Worm (Caenorhabditis elegans) whole organism, L1 larva: Measurements from ENCODE around the gene ptr-16.

Source experiments
- C16A3.4 ChIP-seq: fragments of 150-350 bp; optimal IDR thresholded peaks from 2 replicates; lab custom pipeline; 2014; ENCODE audit warnings: missing biosample characterization, missing genetic modification characterization
- alr-1 ChIP-seq: fragments of 200-800 bp; sonication (Bioruptor generic); optimal IDR thresholded peaks from 2 replicates; lab custom pipeline; 2018; ENCODE audit warnings: borderline replicate concordance, mild to moderate bottlenecking, missing genetic modification characterization, missing compliant biosample characterization
- blmp-1 ChIP-seq: fragments of 150-350 bp; optimal IDR thresholded peaks from 2 replicates; lab custom pipeline; 2014; ENCODE audit warnings: missing biosample characterization, missing genetic modification characterization
- ceh-63 ChIP-seq: fragments of 200-800 bp; sonication (Bioruptor generic); optimal IDR thresholded peaks from 2 replicates; lab custom pipeline; 2018; ENCODE audit warnings: mild to moderate bottlenecking, missing genetic modification characterization, missing compliant biosample characterization
- ceh-90 ChIP-seq: sonication (generic microtip); optimal IDR thresholded peaks from 2 replicates; lab custom pipeline; 2016; ENCODE audit warnings: missing genetic modification characterization, missing compliant biosample characterization
- dsc-1 ChIP-seq: sonication (generic microtip); optimal IDR thresholded peaks from 2 replicates; lab custom pipeline; 2016; ENCODE audit warnings: mild to moderate bottlenecking, missing genetic modification characterization, missing compliant biosample characterization
- egl-13 ChIP-seq: sonication (generic microtip); optimal IDR thresholded peaks from 2 replicates; lab custom pipeline; 2016; ENCODE audit warnings: missing genotype, missing genetic modification reagents, missing genetic modification characterization, missing compliant biosample characterization
- elt-2 ChIP-seq: sonication (generic microtip); optimal IDR thresholded peaks from 2 replicates; lab custom pipeline; 2016; ENCODE audit warnings: missing genetic modification characterization, mild to moderate bottlenecking, inconsistent platforms, missing compliant biosample characterization, missing genetic modification reagents
- elt-3 ChIP-seq, 6 experiments: fragments of 150-350 bp in 1 of 6; sonication (generic microtip); optimal IDR thresholded peaks; 2 replicates each; lab custom pipeline; 2017 to 2018; ENCODE audit warnings: missing biosample characterization in 6 of 6, missing genetic modification characterization in 6 of 6, inconsistent platforms in 1 of 6
- fkh-4 ChIP-seq: sonication (generic microtip); optimal IDR thresholded peaks from 2 replicates; lab custom pipeline; 2016; ENCODE audit warnings: missing compliant biosample characterization, missing genetic modification characterization, borderline replicate concordance
- fkh-8 ChIP-seq: sonication (generic microtip); optimal IDR thresholded peaks from 2 replicates; lab custom pipeline; 2016; ENCODE audit warnings: mild to moderate bottlenecking, missing genetic modification characterization, missing compliant biosample characterization
- grh-1 ChIP-seq: fragments of 200-800 bp; sonication (Bioruptor generic); IDR thresholded peaks from 2 replicates; pipeline ENCODE4 v1.3.6; 2022; ENCODE audit warnings: missing genetic modification reagents, missing genetic modification characterization, missing compliant biosample characterization
- hlh-17 ChIP-seq: fragments of 200-800 bp; sonication (Bioruptor generic); optimal IDR thresholded peaks from 2 replicates; lab custom pipeline; 2018; ENCODE audit warnings: missing genetic modification characterization, mild to moderate bottlenecking, missing compliant biosample characterization, moderate library complexity, borderline replicate concordance
- hlh-4 ChIP-seq: sonication (generic microtip); optimal IDR thresholded peaks from 2 replicates; lab custom pipeline; 2016; ENCODE audit warnings: mild to moderate bottlenecking, missing genetic modification characterization, missing compliant biosample characterization
- irx-1 ChIP-seq: sonication (generic microtip); optimal IDR thresholded peaks from 2 replicates; lab custom pipeline; 2016; ENCODE audit warnings: missing genetic modification characterization, missing compliant biosample characterization
- isw-1 ChIP-seq: fragments of 200-800 bp; sonication (Bioruptor generic); IDR thresholded peaks from 2 replicates; pipeline ENCODE4 v1.3.6; 2022; ENCODE audit warnings: missing genetic modification characterization, missing compliant biosample characterization
- jun-1 ChIP-seq: fragments of 150-350 bp; optimal IDR thresholded peaks from 2 replicates; lab custom pipeline; 2014; ENCODE audit warnings: missing biosample characterization, missing genetic modification reagents, missing genetic modification characterization
- lin-13 ChIP-seq: fragments of 150-350 bp; optimal IDR thresholded peaks from 2 replicates; lab custom pipeline; 2014; ENCODE audit warnings: missing biosample characterization, missing genetic modification reagents, missing genetic modification characterization
- lin-14 ChIP-seq: fragments of 200-800 bp; sonication (Bioruptor generic); optimal IDR thresholded peaks from 2 replicates; lab custom pipeline; 2018; ENCODE audit warnings: mild to moderate bottlenecking, missing genetic modification characterization, moderate library complexity, missing compliant biosample characterization
- lin-39 ChIP-seq: fragments of 150-350 bp; optimal IDR thresholded peaks from 2 replicates; lab custom pipeline; 2014; ENCODE audit warnings: missing biosample characterization, missing genetic modification reagents, missing genetic modification characterization
- mab-9 ChIP-seq: fragments of 200-800 bp; sonication (Bioruptor generic); IDR thresholded peaks from 2 replicates; pipeline ENCODE4 v1.3.6; 2022; ENCODE audit warnings: missing genetic modification reagents, missing genetic modification characterization, missing compliant biosample characterization
- mdl-1 ChIP-seq, 2 experiments: fragments of 150-350 bp; optimal IDR thresholded peaks; 2 replicates each; lab custom pipeline; 2014 to 2017; ENCODE audit warnings: missing biosample characterization in 2 of 2, missing genetic modification characterization in 2 of 2, inconsistent platforms in 1 of 2
- mef-2 ChIP-seq: fragments of 150-350 bp; optimal IDR thresholded peaks from 2 replicates; lab custom pipeline; 2014; ENCODE audit warnings: missing biosample characterization, missing genetic modification characterization
- nhr-11 ChIP-seq: fragments of 150-350 bp; optimal IDR thresholded peaks from 2 replicates; lab custom pipeline; 2014; ENCODE audit warnings: missing biosample characterization, missing genetic modification characterization
- nhr-12 ChIP-seq: sonication (generic microtip); optimal IDR thresholded peaks from 2 replicates; lab custom pipeline; 2017; ENCODE audit warnings: missing biosample characterization, missing genetic modification characterization
- nhr-19 ChIP-seq: fragments of 200-800 bp; sonication (Bioruptor generic); conservative IDR thresholded peaks from 2 replicates; pipeline ENCODE4 v1.3.6; 2022; ENCODE audit warnings: missing genetic modification characterization, missing compliant biosample characterization
- nhr-20 ChIP-seq: sonication (generic microtip); optimal IDR thresholded peaks from 2 replicates; lab custom pipeline; 2016; ENCODE audit warnings: mild to moderate bottlenecking, missing genetic modification characterization, missing compliant biosample characterization
- nhr-237 ChIP-seq: fragments of 150-350 bp; optimal IDR thresholded peaks from 2 replicates; lab custom pipeline; 2014; ENCODE audit warnings: missing biosample characterization, missing genetic modification characterization
- nhr-28 ChIP-seq: fragments of 150-350 bp; optimal IDR thresholded peaks from 2 replicates; lab custom pipeline; 2014; ENCODE audit warnings: missing biosample characterization, missing genetic modification characterization
- nhr-47 ChIP-seq: sonication (generic microtip); optimal IDR thresholded peaks from 2 replicates; lab custom pipeline; 2016; ENCODE audit warnings: mild to moderate bottlenecking, missing genetic modification characterization, moderate library complexity, missing compliant biosample characterization
- nhr-71 ChIP-seq: sonication (generic microtip); optimal IDR thresholded peaks from 2 replicates; lab custom pipeline; 2016; ENCODE audit warnings: mild to moderate bottlenecking, missing genetic modification characterization, moderate library complexity, missing compliant biosample characterization
- nhr-76 ChIP-seq: sonication (generic microtip); optimal IDR thresholded peaks from 2 replicates; lab custom pipeline; 2017; ENCODE audit warnings: missing biosample characterization, missing genetic modification characterization
- nhr-84 ChIP-seq: sonication (generic microtip); optimal IDR thresholded peaks from 2 replicates; lab custom pipeline; 2017; ENCODE audit warnings: missing biosample characterization, missing genetic modification characterization
- nhr-85 ChIP-seq: sonication (generic microtip); peaks from one replicate; lab custom pipeline; 2016; ENCODE audit warnings: missing genetic modification characterization, inconsistent platforms, missing compliant biosample characterization
- nhr-90 ChIP-seq: sonication (generic microtip); optimal IDR thresholded peaks from 2 replicates; lab custom pipeline; 2016; ENCODE audit warnings: mild to moderate bottlenecking, missing genetic modification characterization, missing compliant biosample characterization; ENCODE audit not compliant: poor library complexity
- pax-3 ChIP-seq: fragments of 200-800 bp; sonication (Bioruptor generic); optimal IDR thresholded peaks from 2 replicates; lab custom pipeline; 2018; ENCODE audit warnings: mild to moderate bottlenecking, missing genetic modification characterization, moderate library complexity, missing compliant biosample characterization
- pqm-1 ChIP-seq: sonication (generic microtip); optimal IDR thresholded peaks from 3 replicates; lab custom pipeline; 2017; ENCODE audit warnings: missing biosample characterization, missing genetic modification characterization
- sptf-1 ChIP-seq: fragments of 150-350 bp; optimal IDR thresholded peaks from 2 replicates; lab custom pipeline; 2014; ENCODE audit warnings: missing biosample characterization, missing genetic modification characterization
- sup-37 ChIP-seq: fragments of 200-800 bp; sonication (Bioruptor generic); optimal IDR thresholded peaks from 2 replicates; lab custom pipeline; 2018; ENCODE audit warnings: mild to moderate bottlenecking, missing genetic modification characterization, missing compliant biosample characterization
- swsn-7 ChIP-seq: sonication (generic microtip); optimal IDR thresholded peaks from 2 replicates; lab custom pipeline; 2016; ENCODE audit warnings: missing genetic modification characterization, missing compliant biosample characterization
- tbx-2 ChIP-seq: sonication (generic microtip); optimal IDR thresholded peaks from 2 replicates; lab custom pipeline; 2016; ENCODE audit warnings: missing genetic modification characterization, missing compliant biosample characterization
- unc-62 ChIP-seq: fragments of 150-350 bp; optimal IDR thresholded peaks from 2 replicates; lab custom pipeline; 2014; ENCODE audit warnings: missing biosample characterization, missing genetic modification reagents, missing genetic modification characterization
- unc-86 ChIP-seq: sonication (generic microtip); optimal IDR thresholded peaks from 2 replicates; lab custom pipeline; 2016; ENCODE audit warnings: missing genetic modification characterization, missing compliant biosample characterization
- unc-98 ChIP-seq: fragments of 200-800 bp; sonication (Bioruptor generic); IDR thresholded peaks from 2 replicates; pipeline ENCODE4 v1.3.6; 2022; ENCODE audit warnings: missing genetic modification characterization, missing compliant biosample characterization
- vab-15 ChIP-seq: sonication (generic microtip); optimal IDR thresholded peaks from 2 replicates; lab custom pipeline; 2017; ENCODE audit warnings: missing genotype, mild to moderate bottlenecking, missing genetic modification characterization, missing compliant biosample characterization

ptr-16 gene

DNA sequence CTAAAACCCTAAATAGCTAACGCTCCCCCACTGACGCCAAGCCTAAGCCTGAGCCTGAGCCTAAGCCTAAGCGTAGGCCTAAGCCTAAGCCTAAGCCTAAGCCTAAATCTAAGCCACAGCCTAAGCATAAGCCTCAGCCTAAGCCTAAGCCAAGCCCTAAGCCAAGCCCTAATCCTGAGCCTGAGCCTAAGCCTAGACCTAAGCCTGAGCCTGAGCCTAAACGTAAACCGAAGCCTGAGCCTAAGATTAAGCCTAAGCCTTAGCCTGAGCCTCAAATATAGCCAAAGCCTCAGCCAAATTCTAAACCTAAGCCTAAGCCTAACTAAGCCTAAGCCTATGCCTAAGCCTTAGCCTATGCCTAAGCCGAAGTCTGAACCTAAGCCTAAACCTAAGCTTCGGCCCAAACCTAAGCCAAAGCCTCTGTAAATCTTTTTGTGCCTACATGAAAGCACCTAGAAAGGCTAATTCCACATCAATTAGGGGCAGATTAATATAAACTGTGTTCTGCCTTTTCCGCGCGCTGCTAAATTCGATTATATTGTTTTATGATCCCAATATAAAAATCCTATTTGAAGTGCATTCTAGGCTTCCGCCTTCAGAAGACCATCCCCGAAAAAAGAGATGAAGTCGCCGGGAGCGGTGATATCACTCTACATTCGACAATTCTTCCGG lies at the start of gene ptr-16:
Gene ptr-16, plus strand, starts transcription at position 622 of the 672 bp plus-strand sequence.
- TF ChIP-seq nhr-19 = no peak
- no peak for TF ChIP-seq nhr-76 (tag; lab: Kevin White, UChicago)
- TF ChIP-seq pqm-1 (tag; lab: Kevin White, UChicago) = no peak
- TF ChIP-seq nhr-11 (tag; lab: Kevin White, UChicago) = no peak
- no peak for TF ChIP-seq C16A3.4
- TF ChIP-seq sup-37 (GFP tag; lab: Kevin White, UChicago) = no peak
- no peak for TF ChIP-seq lin-14 (GFP tag; lab: Kevin White, UChicago)
- TF ChIP-seq pax-3 (tag; lab: Kevin White, UChicago) = no peak
- no peak for TF ChIP-seq lin-39 (tag; lab: Kevin White, UChicago)
- TF ChIP-seq fkh-4 (tag; lab: Kevin White, UChicago) = no peak
- TF ChIP-seq egl-13 (tag; lab: Kevin White, UChicago) = no peak
- TF ChIP-seq irx-1 = no peak
- TF ChIP-seq nhr-90 (tag; lab: Kevin White, UChicago) = no peak
- TF ChIP-seq swsn-7 (tag; lab: Kevin White, UChicago) = no peak
- no peak for TF ChIP-seq nhr-237 (tag; lab: Kevin White, UChicago)
- TF ChIP-seq ceh-90 (tag; lab: Kevin White, UChicago) = no peak
- no peak for TF ChIP-seq nhr-28 (tag; lab: Kevin White, UChicago)
- no peak for TF ChIP-seq vab-15 (tag; lab: Kevin White, UChicago)
- TF ChIP-seq ceh-63 = no peak
- TF ChIP-seq unc-62 (GFP tag; lab: Kevin White, UChicago) = no peak

DNA sequence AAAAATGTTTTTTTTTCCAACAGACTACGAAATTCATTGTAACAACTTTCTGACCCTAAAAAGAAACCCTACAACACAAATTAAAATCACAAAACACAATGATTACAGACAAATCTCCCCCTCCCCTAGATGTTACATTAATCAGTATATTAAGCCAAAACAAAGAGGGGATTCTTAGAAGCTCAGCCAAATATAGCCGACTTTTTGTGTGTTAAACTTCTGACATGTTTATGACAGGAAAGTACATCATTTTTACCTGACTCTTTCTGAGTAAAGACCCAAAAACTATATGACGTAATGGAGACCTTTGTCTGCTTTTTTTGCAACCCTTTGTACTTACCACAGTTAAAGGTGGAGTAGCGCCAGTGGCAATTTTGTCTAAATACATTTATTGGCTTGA lies 45.4 kb upstream of the ptr-16 start:
- TF ChIP-seq unc-86 (tag; lab: Kevin White, UChicago) = no peak
- no peak for TF ChIP-seq hlh-4
- no peak for TF ChIP-seq nhr-19
- TF ChIP-seq mef-2 (tag; lab: Kevin White, UChicago) = no peak
- no peak for TF ChIP-seq grh-1 (GFP tag; lab: Robert Waterston, UW)
- TF ChIP-seq nhr-84 = no peak
- TF ChIP-seq isw-1 (GFP tag; lab: Robert Waterston, UW) = no peak
- no peak for TF ChIP-seq mab-9 (GFP tag; lab: Robert Waterston, UW)
- no peak for TF ChIP-seq sup-37 (GFP tag; lab: Kevin White, UChicago)
- TF ChIP-seq lin-13 = no peak
- peak; percentile 42 for TF ChIP-seq nhr-47 (tag; lab: Kevin White, UChicago)
- peak; percentile 1 for TF ChIP-seq nhr-85 (tag; lab: Kevin White, UChicago)
- TF ChIP-seq elt-2 (tag; lab: Kevin White, UChicago) = no peak
- no peak for TF ChIP-seq lin-14 (GFP tag; lab: Kevin White, UChicago)
- TF ChIP-seq fkh-8 (tag; lab: Kevin White, UChicago) = peak; percentile 70
- TF ChIP-seq tbx-2 (tag; lab: Kevin White, UChicago) = no peak
- TF ChIP-seq mdl-1 (tag; optimal IDR thresholded peaks at IDR 0.05; lab: Kevin White, UChicago) = no peak
- no peak for TF ChIP-seq nhr-12 (tag; lab: Kevin White, UChicago)
- no peak for TF ChIP-seq elt-3 (tag; optimal IDR thresholded peaks at IDR 0.05; lab: Kevin White, UChicago)
- no peak for TF ChIP-seq blmp-1
- no peak for TF ChIP-seq nhr-20 (tag; lab: Kevin White, UChicago)
- TF ChIP-seq ceh-90 (tag; lab: Kevin White, UChicago) = no peak
- peak; percentile 77 for TF ChIP-seq dsc-1 (tag; lab: Kevin White, UChicago)
- no peak for TF ChIP-seq sptf-1
- TF ChIP-seq nhr-76 (tag; lab: Kevin White, UChicago) = no peak
- no peak for TF ChIP-seq jun-1
- no peak for TF ChIP-seq alr-1 (tag; lab: Kevin White, UChicago)
- no peak for TF ChIP-seq unc-98 (GFP tag; lab: Robert Waterston, UW)
- peak; percentile 54 for TF ChIP-seq nhr-71
- no peak for TF ChIP-seq hlh-17 (GFP tag; lab: Kevin White, UChicago)
